Fruit fly (Drosophila melanogaster): ENCODE results near the gene CG6638.
A peak's percentile ranks its signal among the peaks of the same experiment; 100 is the strongest.

CG6638 gene

DNA sequence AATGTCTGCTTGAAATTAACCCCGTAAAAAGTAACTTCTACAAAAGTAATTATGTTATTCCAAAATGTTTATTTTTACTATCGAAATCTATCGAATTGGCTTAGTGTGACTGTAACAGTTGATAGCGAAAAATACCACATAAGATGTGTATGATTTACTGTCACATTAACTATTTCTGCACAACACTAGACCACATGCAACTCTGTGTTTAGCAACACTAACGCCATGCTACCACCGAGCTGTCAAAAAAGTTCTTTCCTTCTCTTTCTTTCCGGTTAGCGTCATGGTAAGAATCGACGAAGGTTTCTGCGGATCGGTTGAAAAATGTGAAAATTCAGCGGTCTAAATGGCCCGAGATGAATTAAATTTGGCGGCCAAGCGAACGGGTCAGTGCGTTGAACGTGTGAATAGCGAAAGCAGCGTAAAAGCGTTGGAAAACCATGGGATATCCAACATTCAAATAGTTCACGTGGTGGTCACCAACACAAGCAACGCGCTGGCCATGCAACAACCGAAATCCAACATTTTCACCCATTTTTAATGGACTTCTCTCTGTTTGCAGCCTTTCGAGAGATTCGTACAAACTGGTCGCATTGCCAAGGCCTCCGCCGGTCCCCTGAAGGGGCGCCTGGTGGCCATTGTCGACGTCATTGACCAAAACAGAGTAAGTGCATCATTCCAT, 25.0 kb upstream of the CG6638 start, which contains the start of the genes Nelf-E and RpL14 (continued):
- peak; percentile 96 for TF ChIP-seq CG8089 (GFP tag; optimal IDR thresholded peaks at IDR 0.05)
- peak; percentile 86 for TF ChIP-seq CG6689 (GFP tag; IDR thresholded peaks at IDR 0.05)
- TF ChIP-seq Adf1 (GFP tag; IDR thresholded peaks at IDR 0.05), result peak; percentile 83
- TF ChIP-seq CG4424 (GFP tag; optimal IDR thresholded peaks at IDR 0.05), result peak; percentile 92
- TF ChIP-seq CG30403 (GFP tag; optimal IDR thresholded peaks at IDR 0.05), result peak; percentile 90
- TF ChIP-seq mam (GFP tag; optimal IDR thresholded peaks at IDR 0.05), result peak; percentile 92
- TF ChIP-seq CG43689 (GFP tag; IDR thresholded peaks at IDR 0.05), result peak; percentile 87
- TF ChIP-seq caup (GFP tag; optimal IDR thresholded peaks at IDR 0.05; ENCODE audit: severe bottlenecking), result peak; percentile 99
- peak; percentile 72 for TF ChIP-seq CG8281 (tag; optimal IDR thresholded peaks at IDR 0.05)
- TF ChIP-seq CG12104 (GFP tag; optimal IDR thresholded peaks at IDR 0.05), result peak; percentile 92
- peak; percentile 95 for TF ChIP-seq CG4707 (GFP tag; optimal IDR thresholded peaks at IDR 0.05)
- peak; percentile 93 for TF ChIP-seq btn (GFP tag; optimal IDR thresholded peaks at IDR 0.05)
- TF ChIP-seq CG12391 (tag; optimal IDR thresholded peaks at IDR 0.05), result peak; percentile 95
- peak; percentile 92 for TF ChIP-seq CG12219 (GFP tag; optimal IDR thresholded peaks at IDR 0.05)
- TF ChIP-seq CG30431 (GFP tag; optimal IDR thresholded peaks at IDR 0.05), result peak; percentile 81
- TF ChIP-seq cato (GFP tag; optimal IDR thresholded peaks at IDR 0.05; ENCODE audit: borderline replicate concordance), result peak; percentile 85
- TF ChIP-seq CG12942 (GFP tag; optimal IDR thresholded peaks at IDR 0.05), result peak; percentile 79
- peak; percentile 81 for TF ChIP-seq psq (GFP tag; optimal IDR thresholded peaks at IDR 0.05)
- TF ChIP-seq ftz-f1 (GFP tag; optimal IDR thresholded peaks at IDR 0.05), result peak; percentile 89
- TF ChIP-seq CG11456 (GFP tag; IDR thresholded peaks at IDR 0.05), result peak; percentile 97
- TF ChIP-seq dmrt99B (tag; optimal IDR thresholded peaks at IDR 0.05), result peak; percentile 86
- peak; percentile 91 for TF ChIP-seq dmrt11E (tag; optimal IDR thresholded peaks at IDR 0.05)
- peak; percentile 85 for TF ChIP-seq cwo (GFP tag; optimal IDR thresholded peaks at IDR 0.05)
- TF ChIP-seq scrt (GFP tag; optimal IDR thresholded peaks at IDR 0.05), result peak; percentile 93
- peak; percentile 96 for TF ChIP-seq CG13296 (GFP tag; optimal IDR thresholded peaks at IDR 0.05)
- peak; percentile 76 for TF ChIP-seq CG16815 (GFP tag; optimal IDR thresholded peaks at IDR 0.05)
- TF ChIP-seq CG31365 (tag; optimal IDR thresholded peaks at IDR 0.05), result peak; percentile 92
- peak; percentile 74 for TF ChIP-seq Ada2b (GFP tag; IDR thresholded peaks at IDR 0.05)
- TF ChIP-seq chinmo (GFP tag; IDR thresholded peaks at IDR 0.05; ENCODE audit: partially characterized antibody), result no peak
- peak; percentile 85 for TF ChIP-seq CG10959 (GFP tag; IDR thresholded peaks at IDR 0.05)
- TF ChIP-seq Sin3A (optimal IDR thresholded peaks at IDR 0.05), result peak; percentile 55
- peak; percentile 89 for TF ChIP-seq CG11504 (tag; optimal IDR thresholded peaks at IDR 0.05)
- peak; percentile 80 for TF ChIP-seq E2f2 (GFP tag; IDR thresholded peaks at IDR 0.05)
- TF ChIP-seq CkIIα-i1 (GFP tag; IDR thresholded peaks at IDR 0.05), result 0 out of 2 replicates have a peak, but pooled peaks have one; percentile 29
- no peak for TF ChIP-seq mld (GFP tag; IDR thresholded peaks at IDR 0.05; ENCODE audit: partially characterized antibody)
- TF ChIP-seq CG1602 (GFP tag; optimal IDR thresholded peaks at IDR 0.05), result peak; percentile 75
- TF ChIP-seq repo (GFP tag; optimal IDR thresholded peaks at IDR 0.05), result peak; percentile 96
- TF ChIP-seq lmd (GFP tag; IDR thresholded peaks at IDR 0.05), result peak; percentile 87
- TF ChIP-seq slbo (GFP tag; IDR thresholded peaks at IDR 0.05), result peak; percentile 93
- peak; percentile 96 for TF ChIP-seq Dbx (GFP tag; IDR thresholded peaks at IDR 0.05)
- TF ChIP-seq HLH54F (GFP tag; optimal IDR thresholded peaks at IDR 0.05), result peak; percentile 96
- peak; percentile 86 for TF ChIP-seq Atf-2 (GFP tag; optimal IDR thresholded peaks at IDR 0.05)
- TF ChIP-seq CG17186 (GFP tag; optimal IDR thresholded peaks at IDR 0.05), result peak; percentile 95
- peak; percentile 8 for TF ChIP-seq corto (GFP tag; optimal IDR thresholded peaks at IDR 0.05)
- peak; percentile 77 for TF ChIP-seq CG9215 (GFP tag; IDR thresholded peaks at IDR 0.05)
- peak; percentile 90 for TF ChIP-seq tx (GFP tag; optimal IDR thresholded peaks at IDR 0.05)
- TF ChIP-seq Opbp (GFP tag; IDR thresholded peaks at IDR 0.05; ENCODE audit: partially characterized antibody), result peak; percentile 61; the same call in 1 of the 3 replicates
- TF ChIP-seq CG11093 (GFP tag; IDR thresholded peaks at IDR 0.05), result peak; percentile 33; the same call in 1 of the 3 replicates
- TF ChIP-seq Hr39 (optimal IDR thresholded peaks at IDR 0.05), result no peak
- peak; percentile 69 for TF ChIP-seq CG15696 (tag; optimal IDR thresholded peaks at IDR 0.05)
